Worm (Caenorhabditis elegans) whole organism, young adult: ENCODE data around the gene B0513.4.

Source experiments
- C06A6.2 ChIP-seq: fragments of 200-800 bp; sonication (Bioruptor generic); conservative IDR thresholded peaks from 2 replicates; pipeline ENCODE4 v1.3.6; 2022; ENCODE audit warnings: missing genetic modification characterization, missing compliant biosample characterization
- F22D6.2 ChIP-seq: sonication (generic microtip); optimal IDR thresholded peaks from 2 replicates; lab custom pipeline; 2016; ENCODE audit warnings: mild to moderate bottlenecking, missing genetic modification characterization, missing compliant biosample characterization
- F33H1.4 ChIP-seq: fragments of 200-800 bp; sonication (Bioruptor generic); IDR thresholded peaks from 2 replicates; pipeline ENCODE4 v1.3.6; 2022; ENCODE audit warnings: missing genetic modification reagents, missing genetic modification characterization, missing compliant biosample characterization
- F37B4.10 ChIP-seq: fragments of 200-800 bp; sonication (Bioruptor generic); IDR thresholded peaks from 2 replicates; pipeline ENCODE4 v1.3.6; 2022; ENCODE audit warnings: missing genetic modification characterization, missing compliant biosample characterization
- Y53G8AR.9 ChIP-seq: fragments of 200-800 bp; sonication (Bioruptor generic); conservative IDR thresholded peaks from 2 replicates; pipeline ENCODE4 v1.3.6; 2022; ENCODE audit warnings: missing genetic modification reagents, missing genetic modification characterization, missing compliant biosample characterization
- Y56A3A.18 ChIP-seq: fragments of 200-800 bp; sonication (Bioruptor generic); IDR thresholded peaks from 2 replicates; pipeline ENCODE4 v1.3.6; 2022; ENCODE audit warnings: missing genetic modification reagents, missing genetic modification characterization, missing compliant biosample characterization
- Y67H2A.10 ChIP-seq: fragments of 200-800 bp; sonication (Bioruptor generic); conservative IDR thresholded peaks from 2 replicates; pipeline ENCODE4 v1.3.6; 2022; ENCODE audit warnings: missing genetic modification reagents, missing genetic modification characterization, missing compliant biosample characterization
- ZK185.1 ChIP-seq: sonication (generic microtip); optimal IDR thresholded peaks from 2 replicates; lab custom pipeline; 2016; ENCODE audit warnings: mild to moderate bottlenecking, missing genetic modification characterization, missing compliant biosample characterization; ENCODE audit not compliant: poor library complexity, severe bottlenecking
- aptf-2 ChIP-seq: fragments of 200-800 bp; sonication (Bioruptor generic); conservative IDR thresholded peaks from 2 replicates; pipeline ENCODE4 v1.3.6; 2022; ENCODE audit warnings: missing genetic modification reagents, missing genetic modification characterization, missing compliant biosample characterization
- atf-7 ChIP-seq: sonication (generic microtip); optimal IDR thresholded peaks from 2 replicates; lab custom pipeline; 2017; ENCODE audit warnings: mild to moderate bottlenecking, missing genetic modification characterization, missing compliant biosample characterization
- attf-6 ChIP-seq: fragments of 200-800 bp; sonication (Bioruptor generic); IDR thresholded peaks from 2 replicates; pipeline ENCODE4 v1.3.6; 2022; ENCODE audit warnings: missing genetic modification reagents, missing genetic modification characterization, missing compliant biosample characterization
- bed-1 ChIP-seq: fragments of 200-800 bp; sonication (Bioruptor generic); IDR thresholded peaks from 2 replicates; pipeline ENCODE4 v1.3.6; 2022; ENCODE audit warnings: missing genetic modification reagents, missing genetic modification characterization, missing compliant biosample characterization
- ceh-58 ChIP-seq: fragments of 200-800 bp; sonication (Bioruptor generic); IDR thresholded peaks from 2 replicates; pipeline ENCODE4 v1.3.6; 2022; ENCODE audit warnings: missing genetic modification characterization, missing compliant biosample characterization
- egl-18 ChIP-seq: fragments of 200-800 bp; sonication (Bioruptor generic); IDR thresholded peaks from 2 replicates; pipeline ENCODE4 v1.3.6; 2022; ENCODE audit warnings: missing genetic modification reagents, missing genetic modification characterization, missing compliant biosample characterization
- ets-4 ChIP-seq: fragments of 200-800 bp; sonication (Bioruptor generic); optimal IDR thresholded peaks from 2 replicates; lab custom pipeline; 2018; ENCODE audit warnings: mild to moderate bottlenecking, missing genetic modification characterization, missing compliant biosample characterization
- hmg-20 ChIP-seq: fragments of 200-800 bp; sonication (Bioruptor generic); IDR thresholded peaks from 2 replicates; pipeline ENCODE4 v1.3.6; 2022; ENCODE audit warnings: missing genetic modification reagents, missing genetic modification characterization, missing compliant biosample characterization
- hsf-1 ChIP-seq: fragments of 200-800 bp; sonication (Bioruptor generic); IDR thresholded peaks from 2 replicates; pipeline ENCODE4 v1.3.6; 2022; ENCODE audit warnings: missing genetic modification reagents, missing genetic modification characterization, missing compliant biosample characterization
- lag-1 ChIP-seq: fragments of 200-800 bp; sonication (Bioruptor generic); IDR thresholded peaks from 2 replicates; pipeline ENCODE4 v1.3.6; 2022; ENCODE audit warnings: missing genetic modification reagents, missing genetic modification characterization, missing compliant biosample characterization
- let-526 ChIP-seq: fragments of 200-800 bp; sonication (Bioruptor generic); IDR thresholded peaks from 2 replicates; pipeline ENCODE4 v1.3.6; 2022; ENCODE audit warnings: missing genetic modification reagents, missing genetic modification characterization, missing compliant biosample characterization
- let-607 ChIP-seq, 2 experiments: fragments of 200-800 bp in 1 of 2; sonication (Bioruptor generic) in 1 of 2; sonication (generic microtip) in 1 of 2; optimal IDR thresholded peaks; 2 replicates each; lab custom pipeline; 2016 to 2018; ENCODE audit warnings: mild to moderate bottlenecking in 2 of 2, missing compliant biosample characterization in 2 of 2, missing genetic modification characterization in 2 of 2, moderate library complexity in 2 of 2, missing genotype in 1 of 2
- lin-40 ChIP-seq: sonication (generic microtip); optimal IDR thresholded peaks from 2 replicates; lab custom pipeline; 2016; ENCODE audit warnings: missing genetic modification characterization, mild to moderate bottlenecking, missing compliant biosample characterization, missing genotype, missing genetic modification reagents
- lin-54 ChIP-seq: fragments of 200-800 bp; sonication (Bioruptor generic); optimal IDR thresholded peaks from 2 replicates; lab custom pipeline; 2018; ENCODE audit warnings: mild to moderate bottlenecking, missing genetic modification characterization, missing compliant biosample characterization
- madf-10 ChIP-seq: sonication (generic microtip); optimal IDR thresholded peaks from 2 replicates; lab custom pipeline; 2016; ENCODE audit warnings: mild to moderate bottlenecking, missing genetic modification characterization, missing compliant biosample characterization
- madf-8 ChIP-seq: fragments of 200-800 bp; sonication (Bioruptor generic); conservative IDR thresholded peaks from 2 replicates; pipeline ENCODE4 v1.3.6; 2022; ENCODE audit warnings: missing genetic modification reagents, missing genetic modification characterization, missing compliant biosample characterization
- mcd-1 ChIP-seq: fragments of 200-800 bp; sonication (Bioruptor generic); IDR thresholded peaks from 2 replicates; pipeline ENCODE4 v1.3.6; 2022; ENCODE audit warnings: missing genetic modification reagents, missing genetic modification characterization, missing compliant biosample characterization
- nfya-1 ChIP-seq: sonication (generic microtip); optimal IDR thresholded peaks from 2 replicates; lab custom pipeline; 2017; ENCODE audit warnings: antibody characterized with exemption, missing compliant biosample characterization, missing genetic modification characterization, borderline replicate concordance; ENCODE audit not compliant: insufficient read depth
- nfya-2 ChIP-seq: fragments of 200-800 bp; sonication (Bioruptor generic); IDR thresholded peaks from 2 replicates; pipeline ENCODE4 v1.3.6; 2022; ENCODE audit warnings: missing genetic modification reagents, missing genetic modification characterization, missing compliant biosample characterization
- nfyb-1 ChIP-seq: fragments of 200-800 bp; sonication (Bioruptor generic); IDR thresholded peaks from 2 replicates; pipeline ENCODE4 v1.3.6; 2022; ENCODE audit warnings: missing genetic modification reagents, missing genetic modification characterization, missing compliant biosample characterization
- nhr-120 ChIP-seq: fragments of 200-800 bp; sonication (Bioruptor generic); IDR thresholded peaks from 2 replicates; pipeline ENCODE4 v1.3.6; 2022; ENCODE audit warnings: missing genetic modification characterization, missing compliant biosample characterization
- nhr-80 ChIP-seq: sonication (generic microtip); optimal IDR thresholded peaks from 2 replicates; lab custom pipeline; 2016; ENCODE audit warnings: missing genetic modification characterization, missing compliant biosample characterization
- pha-4 ChIP-seq: fragments of 150-350 bp; sonication (generic microtip); optimal IDR thresholded peaks from 2 replicates; lab custom pipeline; 2014; ENCODE audit warnings: missing biosample characterization, missing genetic modification reagents, missing genetic modification characterization
- rec-8 ChIP-seq, 2 experiments: sonication (generic microtip); optimal IDR thresholded peaks; 2 replicates each; lab custom pipeline; 2016; ENCODE audit warnings: mild to moderate bottlenecking in 2 of 2, missing genetic modification characterization in 2 of 2, missing genetic modification reagents in 2 of 2, missing genotype in 2 of 2, missing biosample characterization in 1 of 2, missing compliant biosample characterization in 1 of 2, moderate library complexity in 1 of 2
- snpc-4 ChIP-seq, 5 experiments: fragments of 150-350 bp in 1 of 5; sonication (generic microtip) in 4 of 5; optimal IDR thresholded peaks; 2 replicates each; lab custom pipeline; 2014 to 2018; ENCODE audit warnings: missing genetic modification characterization in 5 of 5, missing biosample characterization in 3 of 5, antibody characterized with exemption in 2 of 5, mild to moderate bottlenecking in 2 of 5, missing compliant biosample characterization in 2 of 5, missing genotype in 2 of 5, moderate library complexity in 2 of 5, missing genetic modification reagents in 1 of 5
- somi-1 ChIP-seq: fragments of 200-800 bp; sonication (Bioruptor generic); optimal IDR thresholded peaks from 2 replicates; lab custom pipeline; 2018; ENCODE audit warnings: mild to moderate bottlenecking, missing genetic modification characterization, missing compliant biosample characterization
- tbp1 ChIP-seq: fragments of 200-800 bp; sonication (Bioruptor generic); optimal IDR thresholded peaks from 2 replicates; lab custom pipeline; 2018; ENCODE audit warnings: mild to moderate bottlenecking, missing genetic modification characterization, missing compliant biosample characterization
- tlf-1 ChIP-seq: fragments of 200-800 bp; sonication (Bioruptor generic); optimal IDR thresholded peaks from 2 replicates; lab custom pipeline; 2018; ENCODE audit warnings: mild to moderate bottlenecking, missing genetic modification characterization, missing compliant biosample characterization
- unc-62 ChIP-seq: fragments of 150-350 bp; optimal IDR thresholded peaks from 2 replicates; lab custom pipeline; 2014; ENCODE audit warnings: missing biosample characterization, missing genetic modification reagents, missing genetic modification characterization
- xnd-1 ChIP-seq: sonication (generic microtip); optimal IDR thresholded peaks from 2 replicates; lab custom pipeline; 2016; ENCODE audit warnings: missing genotype, missing genetic modification reagents, missing genetic modification characterization, missing compliant biosample characterization
- ztf-22 ChIP-seq: fragments of 200-800 bp; sonication (Bioruptor generic); optimal IDR thresholded peaks from 2 replicates; lab custom pipeline; 2018; ENCODE audit warnings: mild to moderate bottlenecking, missing genetic modification characterization, moderate library complexity, missing compliant biosample characterization
- ztf-26 ChIP-seq: sonication (generic microtip); optimal IDR thresholded peaks from 2 replicates; lab custom pipeline; 2017; ENCODE audit warnings: missing genetic modification characterization, missing compliant biosample characterization
- ztf-6 ChIP-seq: fragments of 200-800 bp; sonication (Bioruptor generic); IDR thresholded peaks from 2 replicates; pipeline ENCODE4 v1.3.6; 2022; ENCODE audit warnings: missing genetic modification reagents, missing genetic modification characterization, missing compliant biosample characterization

The B0513.4 gene

ce11 chrIV:13912929-13913328 lies 33.0 kb downstream of the B0513.4 start, which contains the start of gene Y37A1A.2:
Gene Y37A1A.2, minus strand, starts transcription at chrIV:13913029.
- TF ChIP-seq attf-6 (0 out of 2 replicates have a peak, but pooled peaks have one; percentile 51), F33H1.4 (no peak)
- TF ChIP-seq, all 124 proteins: peak for 1

ce11 chrIV:13919207-13919759 lies 39.3 kb downstream of the B0513.4 start:
- TF ChIP-seq ztf-26 (tag; lab: Kevin White, UChicago) (peak; percentile 74), let-607 (tag; optimal IDR thresholded peaks at IDR 0.05; lab: Kevin White, UChicago) (peak in 1 of 2 experiments; percentile 62), lin-54 (GFP tag; lab: Kevin White, UChicago) (peak; percentile 39), ztf-22 (peak; percentile 90), F22D6.2 (peak; percentile 18), nfya-1 (no peak), Y56A3A.18 (GFP tag; lab: Robert Waterston, UW) (0 out of 2 replicates have a peak, but pooled peaks have one; percentile 27), hsf-1 (GFP tag; lab: Robert Waterston, UW) (no peak), C06A6.2 (GFP tag; lab: Robert Waterston, UW) (peak; percentile 77), atf-7 (tag; lab: Kevin White, UChicago) (peak; percentile 99), ceh-58 (no peak), ets-4 (GFP tag; lab: Kevin White, UChicago) (peak; percentile 93), xnd-1 (tag; lab: Kevin White, UChicago) (no peak), madf-10 (tag; lab: Kevin White, UChicago) (peak; percentile 71), tlf-1 (GFP tag; lab: Kevin White, UChicago) (peak; percentile 70), Y53G8AR.9 (GFP tag; lab: Robert Waterston, UW) (peak; percentile 55; the same call in 1 of the 2 replicates), tbp1 (GFP tag; lab: Kevin White, UChicago) (peak; percentile 65), nfyb-1 (peak; percentile 81; the same call in 1 of the 2 replicates), rec-8 (tag; optimal IDR thresholded peaks at IDR 0.05; lab: Kevin White, UChicago) (no peak), snpc-4 (GFP tag; optimal IDR thresholded peaks at IDR 0.05; lab: Kevin White, UChicago) (no peak), snpc-4 (tag; optimal IDR thresholded peaks at IDR 0.05; lab: Kevin White, UChicago) (peak in 2 of 4 experiments; percentile 33 to 34), ZK185.1 (tag; lab: Kevin White, UChicago) (peak; percentile 49), lin-40 (peak; percentile 88), unc-62 (peak; percentile 26), mcd-1 (peak; percentile 50; the same call in 1 of the 2 replicates), nhr-80 (peak; percentile 97), let-526 (GFP tag; lab: Robert Waterston, UW) (peak; percentile 36; the same call in 1 of the 2 replicates), madf-8 (GFP tag; lab: Robert Waterston, UW) (no peak), somi-1 (GFP tag; lab: Kevin White, UChicago) (peak; percentile 79), pha-4 (peak; percentile 59)

- peak; percentile 81 for TF ChIP-seq attf-6
Measured at ce11 chrIV:13920974-13921373, 41.0 kb downstream of the B0513.4 start.

ce11 chrIV:13922289-13922688 lies 42.3 kb downstream of the B0513.4 start:
- peak; percentile 76 for TF ChIP-seq F33H1.4
- TF ChIP-seq bed-1 (GFP tag; lab: Robert Waterston, UW): peak; percentile 95
- TF ChIP-seq egl-18 (GFP tag; lab: Robert Waterston, UW): 0 out of 2 replicates have a peak, but pooled peaks have one; percentile 66
- peak; percentile 27; the same call in 1 of the 2 replicates for TF ChIP-seq madf-8 (GFP tag; lab: Robert Waterston, UW)
- peak; percentile 91; the same call in 1 of the 2 replicates for TF ChIP-seq nhr-120 (GFP tag; lab: Robert Waterston, UW)
- 0 out of 2 replicates have a peak, but pooled peaks have one; percentile 80 for TF ChIP-seq lag-1 (GFP tag; lab: Robert Waterston, UW)
- TF ChIP-seq hmg-20: peak; percentile 64
- peak; percentile 94; the same call in 1 of the 2 replicates for TF ChIP-seq F37B4.10 (GFP tag; lab: Robert Waterston, UW)
- peak; percentile 78 for TF ChIP-seq ztf-6 (GFP tag; lab: Robert Waterston, UW)
- 0 out of 2 replicates have a peak, but pooled peaks have one; percentile 45 for TF ChIP-seq Y67H2A.10 (GFP tag; lab: Robert Waterston, UW)
- peak; percentile 86 for TF ChIP-seq attf-6
- peak; percentile 92; the same call in 1 of the 2 replicates for TF ChIP-seq nfya-2 (GFP tag; lab: Robert Waterston, UW)
- peak; percentile 69 for TF ChIP-seq aptf-2 (GFP tag; lab: Robert Waterston, UW)
